Worm (Caenorhabditis elegans): ENCODE data around the gene parg-1.

ce11 chrIV:8745591-8746302 is at the start of gene parg-1, which contains the start of gene F20C5.7:
- TF ChIP-seq dpl-1 (GFP tag; optimal IDR thresholded peaks at IDR 0.05) (no peak), pqm-1 (tag; optimal IDR thresholded peaks at IDR 0.05) (no peak), nhr-12 (tag; optimal IDR thresholded peaks at IDR 0.05) (no peak), nhr-237 (tag; optimal IDR thresholded peaks at IDR 0.05) (no peak), grh-1 (GFP tag; IDR thresholded peaks at IDR 0.05) (no peak), aly-2 (tag; optimal IDR thresholded peaks at IDR 0.05) (no peak), unc-86 (tag; optimal IDR thresholded peaks at IDR 0.05) (no peak), ztf-4 (tag; optimal IDR thresholded peaks at IDR 0.05) (no peak), tbx-2 (tag; optimal IDR thresholded peaks at IDR 0.05) (no peak), ceh-63 (GFP tag; optimal IDR thresholded peaks at IDR 0.05) (no peak), lin-39 (tag; optimal IDR thresholded peaks at IDR 0.05) (no peak), unc-62 (GFP tag; optimal IDR thresholded peaks at IDR 0.05) (no peak)

Data from whole organism, L1 larva.